Worm (Caenorhabditis elegans) whole organism, L4 larva: Measurements from ENCODE around the gene pigc-1.

Experiments
- ZK546.5 ChIP-seq, 2 experiments: sonication (generic microtip); optimal IDR thresholded peaks; 2 replicates each; lab custom pipeline; 2017; ENCODE audit warnings: missing biosample characterization in 2 of 2, missing genetic modification characterization in 2 of 2
- ctbp-1 ChIP-seq: fragments of 200-800 bp; sonication (Bioruptor generic); IDR thresholded peaks from 2 replicates; pipeline ENCODE4 v1.3.6; 2022; ENCODE audit warnings: missing genetic modification reagents, missing genetic modification characterization, missing compliant biosample characterization
- daf-19 ChIP-seq: fragments of 200-800 bp; sonication (Bioruptor generic); conservative IDR thresholded peaks from 2 replicates; pipeline ENCODE4 v1.3.6; 2022; ENCODE audit warnings: missing genetic modification characterization, missing compliant biosample characterization
- lin-39 ChIP-seq: fragments of 150-350 bp; optimal IDR thresholded peaks from 2 replicates; lab custom pipeline; 2014; ENCODE audit warnings: missing biosample characterization, missing genetic modification reagents, missing genetic modification characterization
- lsy-2 ChIP-seq, 2 experiments: fragments of 150-350 bp in 1 of 2; sonication (generic microtip) in 1 of 2; optimal IDR thresholded peaks; 2 replicates each; lab custom pipeline; 2014 to 2017; ENCODE audit warnings: missing biosample characterization in 2 of 2, missing genetic modification characterization in 2 of 2
- mxl-2 ChIP-seq: fragments of 200-800 bp; sonication (Bioruptor generic); conservative IDR thresholded peaks from 2 replicates; pipeline ENCODE4 v1.3.6; 2022; ENCODE audit warnings: missing genetic modification reagents, missing genetic modification characterization, missing compliant biosample characterization
- nhr-11 ChIP-seq: fragments of 150-350 bp; optimal IDR thresholded peaks from 2 replicates; lab custom pipeline; 2014; ENCODE audit warnings: missing biosample characterization, missing genetic modification characterization
- nhr-237 ChIP-seq: sonication (generic microtip); optimal IDR thresholded peaks from 2 replicates; lab custom pipeline; 2017; ENCODE audit warnings: missing biosample characterization, missing genetic modification characterization
- unc-130 ChIP-seq: sonication (generic microtip); optimal IDR thresholded peaks from 2 replicates; lab custom pipeline; 2016; ENCODE audit warnings: missing genetic modification reagents, missing genetic modification characterization, missing compliant biosample characterization

DNA sequence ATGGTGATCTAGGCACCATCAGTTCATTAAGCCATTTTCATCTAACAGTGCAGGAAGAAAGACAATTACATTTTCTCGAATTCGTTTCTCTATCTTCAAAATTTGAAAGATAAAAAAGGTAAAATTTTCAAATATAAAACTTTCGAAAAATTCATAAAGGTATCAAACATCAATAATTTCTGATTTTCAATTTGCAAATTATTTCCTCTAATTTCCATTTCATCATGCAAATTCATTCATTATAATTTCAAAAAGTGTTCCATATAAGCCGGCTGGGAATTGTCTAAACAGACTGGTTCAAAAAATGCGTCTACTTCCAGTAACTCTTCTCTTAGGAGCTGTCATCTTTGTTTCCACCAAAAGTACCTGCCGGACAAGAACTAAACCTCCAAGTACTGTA lies 15.2 kb downstream of the pigc-1 start, which contains the start of gene clec-183:
- TF ChIP-seq ctbp-1 (no peak), lin-39 (no peak), nhr-237 (tag; lab: Kevin White, UChicago) (no peak), unc-130 (GFP tag; lab: Kevin White, UChicago) (no peak), ZK546.5 (tag; optimal IDR thresholded peaks at IDR 0.05; lab: Kevin White, UChicago) (no peak), mxl-2 (GFP tag; lab: Robert Waterston, UW) (no peak), nhr-11 (tag; lab: Kevin White, UChicago) (no peak), lsy-2 (tag; optimal IDR thresholded peaks at IDR 0.05; lab: Kevin White, UChicago) (no peak), daf-19 (GFP tag; lab: Robert Waterston, UW) (no peak)
